Fruit fly (Drosophila melanogaster) whole organism, embryonic: ENCODE data around the gene CG8319.

Source experiments
- Asciz ChIP-seq: fragments of 200-800 bp; sonication (Bioruptor generic); optimal IDR thresholded peaks from 2 replicates; lab custom pipeline; 2017; ENCODE audit warnings: missing biosample characterization, mild to moderate bottlenecking, missing genetic modification characterization, missing genetic modification reagents
- B-H1 ChIP-seq: fragments of 200-800 bp; sonication (Bioruptor generic); IDR thresholded peaks from 3 replicates; pipeline ENCODE4 v1.3.6; 2022; ENCODE audit warnings: missing biosample characterization, missing genetic modification characterization
- CG10274 ChIP-seq: fragments of 200-800 bp; sonication (Bioruptor generic); optimal IDR thresholded peaks from 3 replicates; lab custom pipeline; 2017; ENCODE audit warnings: missing biosample characterization, mild to moderate bottlenecking, missing genetic modification characterization
- CG12071 ChIP-seq: fragments of 200-800 bp; sonication (Bioruptor generic); optimal IDR thresholded peaks from 3 replicates; lab custom pipeline; 2018; ENCODE audit warnings: missing biosample characterization, mild to moderate bottlenecking, missing genetic modification characterization
- CG12299 ChIP-seq: fragments of 200-800 bp; sonication (Bioruptor generic); optimal IDR thresholded peaks from 2 replicates; lab custom pipeline; 2018; ENCODE audit warnings: missing biosample characterization, mild to moderate bottlenecking, missing genetic modification characterization
- CG12391 ChIP-seq: fragments of 200-800 bp; sonication (Bioruptor generic); optimal IDR thresholded peaks from 3 replicates; lab custom pipeline; 2018; ENCODE audit warnings: missing biosample characterization, mild to moderate bottlenecking, missing genetic modification characterization, moderate library complexity
- CG12659 ChIP-seq: fragments of 200-800 bp; sonication (Bioruptor generic); optimal IDR thresholded peaks from 3 replicates; lab custom pipeline; 2017; ENCODE audit warnings: mild to moderate bottlenecking, missing biosample characterization, missing genetic modification reagents, missing genetic modification characterization
- CG14441 ChIP-seq: fragments of 200-800 bp; sonication (Bioruptor generic); IDR thresholded peaks from 2 replicates; pipeline ENCODE4 v1.3.6; 2022; ENCODE audit warnings: missing biosample characterization, missing genetic modification characterization
- CG17568 ChIP-seq: fragments of 200-800 bp; sonication (Bioruptor generic); optimal IDR thresholded peaks from 2 replicates; lab custom pipeline; 2018; ENCODE audit warnings: missing biosample characterization, mild to moderate bottlenecking, missing genetic modification characterization, moderate library complexity
- CG17912 ChIP-seq: fragments of 200-800 bp; sonication (Bioruptor generic); optimal IDR thresholded peaks from 2 replicates; lab custom pipeline; 2018; ENCODE audit warnings: missing biosample characterization, mild to moderate bottlenecking, missing genetic modification characterization
- CG2129 ChIP-seq: fragments of 200-800 bp; sonication (Bioruptor generic); IDR thresholded peaks from 2 replicates; pipeline ENCODE4 v1.3.6; 2022; ENCODE audit warnings: missing biosample characterization, missing genetic modification characterization; ENCODE audit not compliant: partially characterized antibody
- CG2202 ChIP-seq: fragments of 200-800 bp; sonication (Bioruptor generic); optimal IDR thresholded peaks from 2 replicates; lab custom pipeline; 2018; ENCODE audit warnings: missing biosample characterization, mild to moderate bottlenecking, missing genetic modification characterization
- CG30020 ChIP-seq: fragments of 200-800 bp; optimal IDR thresholded peaks from 2 replicates; lab custom pipeline; 2019; ENCODE audit warnings: missing biosample characterization, mild to moderate bottlenecking, missing genetic modification characterization, moderate library complexity
- CG32532 ChIP-seq: fragments of 200-800 bp; sonication (Bioruptor generic); IDR thresholded peaks from 2 replicates; pipeline ENCODE4 v1.3.6; 2022; ENCODE audit warnings: missing biosample characterization, missing genetic modification characterization
- CG3726 ChIP-seq: fragments of 200-800 bp; sonication (Bioruptor generic); IDR thresholded peaks from 3 replicates; pipeline ENCODE4, ENCODE4 v1.3.6; 2022; ENCODE audit warnings: missing biosample characterization, missing genetic modification characterization
- CG3838 ChIP-seq: fragments of 200-800 bp; sonication (Bioruptor generic); optimal IDR thresholded peaks from 3 replicates; lab custom pipeline; 2016; ENCODE audit warnings: missing biosample characterization, missing genetic modification characterization
- CG3995 ChIP-seq: fragments of 200-800 bp; sonication (Bioruptor generic); optimal IDR thresholded peaks from 3 replicates; lab custom pipeline; 2016; ENCODE audit warnings: missing biosample characterization, missing genetic modification characterization
- CG8478 ChIP-seq: fragments of >200 bp; optimal IDR thresholded peaks from 2 replicates; lab custom pipeline; 2018
- D19B ChIP-seq: fragments of 200-800 bp; sonication (Bioruptor generic); optimal IDR thresholded peaks from 2 replicates; lab custom pipeline; 2017; ENCODE audit warnings: missing biosample characterization, mild to moderate bottlenecking, missing genetic modification characterization
- ERR ChIP-seq: fragments of 200-800 bp; sonication (Bioruptor generic); optimal IDR thresholded peaks from 2 replicates; lab custom pipeline; 2016; ENCODE audit warnings: missing biosample characterization, missing genetic modification characterization
- Eip74EF ChIP-seq, 2 experiments: fragments of 200-800 bp in 1 of 2; fragments of >200 bp in 1 of 2; sonication (Bioruptor generic) in 1 of 2; optimal IDR thresholded peaks; 2 replicates each; lab custom pipeline; 2017 to 2019; ENCODE audit warnings: missing biosample characterization in 2 of 2, missing genetic modification characterization in 2 of 2, mild to moderate bottlenecking in 1 of 2, moderate library complexity in 1 of 2
- Fer3 ChIP-seq: fragments of 200-800 bp; sonication (Bioruptor generic); optimal IDR thresholded peaks from 2 replicates; lab custom pipeline; 2018; ENCODE audit warnings: missing biosample characterization, mild to moderate bottlenecking, missing genetic modification characterization, moderate library complexity
- H15 ChIP-seq: fragments of 200-800 bp; sonication (Bioruptor generic); IDR thresholded peaks from 3 replicates; pipeline ENCODE4 v1.3.6; 2022; ENCODE audit warnings: missing biosample characterization, missing genetic modification characterization
- HHEX ChIP-seq: fragments of 200-800 bp; sonication (Bioruptor generic); optimal IDR thresholded peaks from 3 replicates; lab custom pipeline; 2017; ENCODE audit warnings: missing biosample characterization, mild to moderate bottlenecking, missing genetic modification characterization, missing genetic modification reagents
- Hand ChIP-seq: fragments of 200-800 bp; sonication (Bioruptor generic); optimal IDR thresholded peaks from 2 replicates; lab custom pipeline; 2017; ENCODE audit warnings: mild to moderate bottlenecking, missing biosample characterization, missing genetic modification reagents, missing genetic modification characterization
- Jarid2 ChIP-seq: fragments of 200-800 bp; sonication (Bioruptor generic); optimal IDR thresholded peaks from 3 replicates; lab custom pipeline; 2017; ENCODE audit warnings: mild to moderate bottlenecking, missing biosample characterization, missing genetic modification reagents, missing genetic modification characterization
- Max ChIP-seq: fragments of 200-800 bp; sonication (Bioruptor generic); optimal IDR thresholded peaks from 2 replicates; lab custom pipeline; 2016; ENCODE audit warnings: missing biosample characterization, mild to moderate bottlenecking, missing genetic modification characterization
- Oaz ChIP-seq: fragments of 200-800 bp; sonication (Bioruptor generic); IDR thresholded peaks from 2 replicates; pipeline ENCODE4 v1.3.6; 2022; ENCODE audit warnings: missing biosample characterization, missing genetic modification characterization
- Oli ChIP-seq: fragments of 200-800 bp; sonication (Bioruptor generic); optimal IDR thresholded peaks from 2 replicates; lab custom pipeline; 2018; ENCODE audit warnings: missing biosample characterization, mild to moderate bottlenecking, missing genetic modification characterization, moderate library complexity
- PHDP ChIP-seq: fragments of 200-800 bp; sonication (Bioruptor generic); optimal IDR thresholded peaks from 3 replicates; lab custom pipeline; 2018; ENCODE audit warnings: missing biosample characterization, mild to moderate bottlenecking, missing genetic modification characterization, moderate library complexity
- Scr ChIP-seq: fragments of 200-800 bp; sonication (Bioruptor generic); IDR thresholded peaks from 2 replicates; pipeline ENCODE4 v1.3.6; 2022; ENCODE audit warnings: missing biosample characterization, missing genetic modification characterization; ENCODE audit not compliant: partially characterized antibody
- Tbp ChIP-seq: fragments of >200 bp; optimal IDR thresholded peaks from 2 replicates; lab custom pipeline; 2018; ENCODE audit warnings: missing biosample characterization, missing genetic modification characterization
- Xbp1 ChIP-seq: fragments of 200-800 bp; sonication (Bioruptor generic); optimal IDR thresholded peaks from 3 replicates; lab custom pipeline; 2016; ENCODE audit warnings: missing biosample characterization, mild to moderate bottlenecking, missing genetic modification characterization
- al ChIP-seq: fragments of 200-800 bp; sonication (Bioruptor generic); IDR thresholded peaks from 2 replicates; pipeline ENCODE4 v1.3.6; 2022; ENCODE audit warnings: missing biosample characterization, missing genetic modification characterization
- ash1 ChIP-seq: fragments of 200-800 bp; sonication (Bioruptor generic); optimal IDR thresholded peaks from 2 replicates; lab custom pipeline; 2018; ENCODE audit warnings: missing biosample characterization, mild to moderate bottlenecking, missing genetic modification characterization
- br ChIP-seq: fragments of >200 bp; optimal IDR thresholded peaks from 2 replicates; lab custom pipeline; 2017
- chn ChIP-seq: fragments of 200-800 bp; sonication (Bioruptor generic); optimal IDR thresholded peaks from 2 replicates; lab custom pipeline; 2016; ENCODE audit warnings: missing biosample characterization, missing genetic modification characterization
- danr ChIP-seq: fragments of 200-800 bp; sonication (Bioruptor generic); IDR thresholded peaks from 2 replicates; pipeline ENCODE4 v1.3.6; 2022; ENCODE audit warnings: missing biosample characterization, missing genetic modification characterization
- dati ChIP-seq: fragments of 200-800 bp; sonication (Bioruptor generic); IDR thresholded peaks from 2 replicates; pipeline ENCODE4 v1.3.6; 2022; ENCODE audit warnings: missing biosample characterization, missing genetic modification characterization
- eve ChIP-seq, 2 experiments: fragments of >200 bp; optimal IDR thresholded peaks; 2 replicates each; lab custom pipeline; 2017; ENCODE audit warnings: missing biosample characterization in 2 of 2, missing genetic modification characterization in 2 of 2
- fd102C ChIP-seq: fragments of 200-800 bp; sonication (Bioruptor generic); optimal IDR thresholded peaks from 2 replicates; lab custom pipeline; 2018; ENCODE audit warnings: missing biosample characterization, mild to moderate bottlenecking, missing genetic modification characterization, moderate library complexity
- fd96Cb ChIP-seq: fragments of 200-800 bp; sonication (Bioruptor generic); optimal IDR thresholded peaks from 2 replicates; lab custom pipeline; 2018; ENCODE audit warnings: missing biosample characterization, mild to moderate bottlenecking, missing genetic modification characterization, moderate library complexity
- hth ChIP-seq: fragments of >200 bp; optimal IDR thresholded peaks from 2 replicates; lab custom pipeline; 2017; ENCODE audit warnings: inconsistent platforms
- klu ChIP-seq: fragments of 200-800 bp; sonication (Bioruptor generic); IDR thresholded peaks from 2 replicates; pipeline ENCODE4 v1.3.6; 2022; ENCODE audit warnings: missing biosample characterization, missing genetic modification characterization
- lab ChIP-seq: fragments of 200-800 bp; sonication (Bioruptor generic); optimal IDR thresholded peaks from 3 replicates; lab custom pipeline; 2017; ENCODE audit warnings: missing biosample characterization, missing genetic modification characterization, mild to moderate bottlenecking, moderate library complexity, missing genetic modification reagents
- nerfin-1 ChIP-seq: fragments of 200-800 bp; sonication (Bioruptor generic); optimal IDR thresholded peaks from 3 replicates; lab custom pipeline; 2019; ENCODE audit warnings: missing biosample characterization, mild to moderate bottlenecking, missing genetic modification characterization, moderate library complexity
- nmo ChIP-seq: fragments of 200-800 bp; sonication (Bioruptor generic); optimal IDR thresholded peaks from 2 replicates; lab custom pipeline; 2018; ENCODE audit warnings: missing biosample characterization, mild to moderate bottlenecking, missing genetic modification characterization, moderate library complexity
- pho ChIP-seq: fragments of 200-800 bp; sonication (Bioruptor generic); optimal IDR thresholded peaks from 2 replicates; lab custom pipeline; 2016; ENCODE audit warnings: missing biosample characterization, missing genetic modification characterization
- pros ChIP-seq: fragments of 200-800 bp; sonication (Bioruptor generic); optimal IDR thresholded peaks from 3 replicates; lab custom pipeline; 2019; ENCODE audit warnings: missing biosample characterization, mild to moderate bottlenecking, missing genetic modification characterization, moderate library complexity
- repo ChIP-seq: fragments of 200-800 bp; sonication (Bioruptor generic); optimal IDR thresholded peaks from 2 replicates; lab custom pipeline; 2016; ENCODE audit warnings: missing biosample characterization, missing genetic modification characterization
- slbo ChIP-seq: fragments of 200-800 bp; sonication (Bioruptor generic); IDR thresholded peaks from 2 replicates; pipeline ENCODE4 v1.3.6; 2022; ENCODE audit warnings: missing biosample characterization, missing genetic modification characterization
- sr ChIP-seq: fragments of 200-800 bp; sonication (Bioruptor generic); IDR thresholded peaks from 3 replicates; pipeline ENCODE4 v1.3.6; 2022; ENCODE audit warnings: missing biosample characterization, missing genetic modification characterization

CG8319 gene

dm6 chr3R:9618331-9618730 is 8.8 kb upstream of the CG8319 start (continued):
- TF ChIP-seq Hand (GFP tag; lab: Kevin White, UChicago), result no peak
- no peak for TF ChIP-seq Tbp (GFP tag; lab: Kevin White, UChicago)
- peak; percentile 79 for TF ChIP-seq fd96Cb
- TF ChIP-seq CG12659 (GFP tag; lab: Kevin White, UChicago), result peak; percentile 61
- peak; percentile 24 for TF ChIP-seq CG10274 (GFP tag; lab: Kevin White, UChicago)
- peak; percentile 60 for TF ChIP-seq CG12071 (GFP tag; lab: Kevin White, UChicago)
- TF ChIP-seq repo (GFP tag; lab: Kevin White, UChicago), result peak; percentile 74
- peak; percentile 79 for TF ChIP-seq H15 (GFP tag; lab: Robert Waterston, UW)
- TF ChIP-seq CG12391 (tag; lab: Kevin White, UChicago), result peak; percentile 72
- TF ChIP-seq CG3995 (GFP tag; lab: Kevin White, UChicago), result no peak
- no peak; the same call in 2 of the 3 replicates for TF ChIP-seq sr (GFP tag; lab: Robert Waterston, UW)
- TF ChIP-seq CG3838 (GFP tag; lab: Kevin White, UChicago), result no peak
- TF ChIP-seq slbo (GFP tag; lab: Robert Waterston, UW), result peak; percentile 80
- peak; percentile 71 for TF ChIP-seq Asciz (GFP tag; lab: Kevin White, UChicago)
- TF ChIP-seq CG17568 (GFP tag; lab: Kevin White, UChicago), result peak; percentile 5
- TF ChIP-seq Oaz, result peak; percentile 48
- peak; percentile 82 for TF ChIP-seq Xbp1 (GFP tag; lab: Kevin White, UChicago)
- peak; percentile 70 for TF ChIP-seq PHDP (tag; lab: Kevin White, UChicago)
- TF ChIP-seq CG12299, result no peak
- peak; percentile 79 for TF ChIP-seq CG14441
- peak; percentile 82 for TF ChIP-seq CG3726 (GFP tag; lab: Robert Waterston, UW)
- TF ChIP-seq danr (GFP tag; lab: Robert Waterston, UW), result peak; percentile 67
- peak; percentile 74 for TF ChIP-seq CG32532
- TF ChIP-seq al (GFP tag; lab: Robert Waterston, UW), result no peak
- peak; percentile 60 for TF ChIP-seq Fer3
- TF ChIP-seq Scr (GFP tag; lab: Robert Waterston, UW), result no peak
- peak; percentile 61 for TF ChIP-seq B-H1 (GFP tag; lab: Robert Waterston, UW)
- TF ChIP-seq fd102C (GFP tag; lab: Kevin White, UChicago), result no peak
- no peak for TF ChIP-seq CG30020 (tag; lab: Kevin White, UChicago)
- peak; percentile 62 for TF ChIP-seq chn (GFP tag; lab: Kevin White, UChicago)
- no peak for TF ChIP-seq CG8478 (lab: Kevin White, UChicago)
- no peak for TF ChIP-seq ERR (GFP tag; lab: Kevin White, UChicago)
- TF ChIP-seq ash1 (GFP tag; lab: Kevin White, UChicago), result no peak
- peak; percentile 51 for TF ChIP-seq nerfin-1
- TF ChIP-seq D19B, result peak; percentile 28
- no peak for TF ChIP-seq hth (lab: Kevin White, UChicago)
- TF ChIP-seq CG17912 (GFP tag; lab: Kevin White, UChicago), result no peak
- no peak for TF ChIP-seq pros (GFP tag; lab: Kevin White, UChicago)
- TF ChIP-seq CG2129 (GFP tag; lab: Robert Waterston, UW), result no peak
- TF ChIP-seq Jarid2 (GFP tag; lab: Kevin White, UChicago), result peak; percentile 32
- no peak for TF ChIP-seq br (lab: Kevin White, UChicago)
- peak; percentile 45 for TF ChIP-seq CG2202 (tag; lab: Kevin White, UChicago)
- TF ChIP-seq klu (GFP tag; lab: Robert Waterston, UW), result no peak
- TF ChIP-seq lab (GFP tag; lab: Kevin White, UChicago), result peak; percentile 78
- peak; percentile 29 for TF ChIP-seq Max (GFP tag; lab: Kevin White, UChicago)
- peak; percentile 60 for TF ChIP-seq HHEX
- no peak for TF ChIP-seq eve (GFP tag; optimal IDR thresholded peaks at IDR 0.05; lab: Kevin White, UChicago)
- peak; percentile 70 for TF ChIP-seq dati (GFP tag; lab: Robert Waterston, UW)
- TF ChIP-seq nmo, result peak; percentile 81
- peak in 1 of 2 experiments; percentile 48 for TF ChIP-seq Eip74EF (GFP tag; optimal IDR thresholded peaks at IDR 0.05; lab: Kevin White, UChicago)
- TF ChIP-seq pho, result peak; percentile 35
- TF ChIP-seq Oli (tag; lab: Kevin White, UChicago), result peak; percentile 78
